Worm (Caenorhabditis elegans) whole organism, midembryonic: ENCODE measurements around the gene W09H1.4.

Experiments
- T22C8.4 ChIP-seq: fragments of 200-800 bp; sonication (Bioruptor generic); IDR thresholded peaks from 2 replicates; pipeline ENCODE4 v1.3.6; 2022; ENCODE audit warnings: missing genetic modification characterization, missing compliant biosample characterization
- cog-1 ChIP-seq: sonication (generic microtip); optimal IDR thresholded peaks from 2 replicates; lab custom pipeline; 2016; ENCODE audit warnings: missing genetic modification characterization, missing compliant biosample characterization
- flt-1 ChIP-seq: fragments of 200-800 bp; sonication (Bioruptor generic); IDR thresholded peaks from 2 replicates; pipeline ENCODE4 v1.3.6; 2022; ENCODE audit warnings: missing genetic modification characterization, missing compliant biosample characterization
- med-1 ChIP-seq: sonication (generic microtip); optimal IDR thresholded peaks from 2 replicates; lab custom pipeline; 2017; ENCODE audit warnings: missing genetic modification characterization, mild to moderate bottlenecking, missing compliant biosample characterization, antibody characterized with exemption, missing genetic modification reagents; ENCODE audit not compliant: insufficient read depth
- tab-1 ChIP-seq: fragments of 200-800 bp; sonication (Bioruptor generic); IDR thresholded peaks from 2 replicates; pipeline ENCODE4 v1.3.6; 2022; ENCODE audit warnings: missing genetic modification characterization, missing compliant biosample characterization
- ztf-23 ChIP-seq: fragments of 200-800 bp; sonication (Bioruptor generic); IDR thresholded peaks from 2 replicates; pipeline ENCODE4 v1.3.6; 2022; ENCODE audit warnings: missing genetic modification reagents, missing genetic modification characterization, missing compliant biosample characterization
- ztf-29 ChIP-seq: fragments of 200-800 bp; sonication (Bioruptor generic); IDR thresholded peaks from 2 replicates; pipeline ENCODE4 v1.3.6; 2022; ENCODE audit warnings: missing genetic modification reagents, missing genetic modification characterization, missing compliant biosample characterization

ce11 chrII:13145204-13145603, 38.1 kb upstream of the W09H1.4 start, which contains the start of gene mltn-1:
- no peak for TF ChIP-seq T22C8.4
- no peak for TF ChIP-seq med-1 (GFP tag; lab: Kevin White, UChicago)
- TF ChIP-seq flt-1: no peak
- TF ChIP-seq ztf-29 (GFP tag; lab: Robert Waterston, UW): no peak
- no peak for TF ChIP-seq tab-1 (GFP tag; lab: Robert Waterston, UW)
- TF ChIP-seq cog-1 (tag; lab: Kevin White, UChicago): no peak
- TF ChIP-seq ztf-23 (GFP tag; lab: Robert Waterston, UW): no peak
